Fruit fly (Drosophila melanogaster) whole organism, embryonic: ENCODE data around the gene Phyhd1.

Experiments used
- Awh ChIP-seq: fragments of 200-800 bp; sonication (Bioruptor generic); IDR thresholded peaks from 2 replicates; pipeline ENCODE4, ENCODE4 v1.3.6; 2022; ENCODE audit warnings: missing biosample characterization, missing genetic modification characterization
- CG10979 ChIP-seq: fragments of 200-800 bp; sonication (Bioruptor generic); optimal IDR thresholded peaks from 2 replicates; lab custom pipeline; 2018; ENCODE audit warnings: missing biosample characterization, mild to moderate bottlenecking, missing genetic modification characterization, moderate library complexity
- CG13287 ChIP-seq: fragments of 200-800 bp; sonication (Bioruptor generic); IDR thresholded peaks from 2 replicates; pipeline ENCODE4 v1.3.6; 2022; ENCODE audit warnings: missing biosample characterization, missing genetic modification characterization; ENCODE audit not compliant: partially characterized antibody
- CG13424 ChIP-seq: fragments of 200-800 bp; sonication (Bioruptor generic); optimal IDR thresholded peaks from 2 replicates; lab custom pipeline; 2019; ENCODE audit warnings: missing biosample characterization, mild to moderate bottlenecking, missing genetic modification characterization, moderate library complexity
- CG14667 ChIP-seq: fragments of 200-800 bp; sonication (Bioruptor generic); IDR thresholded peaks from 2 replicates; pipeline ENCODE4 v1.3.6; 2022; ENCODE audit warnings: missing biosample characterization, missing genetic modification characterization
- CG1529 ChIP-seq: fragments of 200-800 bp; sonication (Bioruptor generic); optimal IDR thresholded peaks from 3 replicates; lab custom pipeline; 2018; ENCODE audit warnings: missing biosample characterization, missing genetic modification characterization
- CG1602 ChIP-seq: fragments of 200-800 bp; sonication (Bioruptor generic); optimal IDR thresholded peaks from 3 replicates; lab custom pipeline; 2016; ENCODE audit warnings: missing biosample characterization, missing genetic modification characterization
- CG1647 ChIP-seq: fragments of 200-800 bp; sonication (Bioruptor generic); optimal IDR thresholded peaks from 3 replicates; lab custom pipeline; 2016; ENCODE audit warnings: missing biosample characterization, missing genetic modification characterization
- CG16813 ChIP-seq: fragments of 200-800 bp; sonication (Bioruptor generic); IDR thresholded peaks from 3 replicates; pipeline ENCODE4 v1.3.6; 2022; ENCODE audit warnings: missing biosample characterization, missing genetic modification characterization; ENCODE audit not compliant: partially characterized antibody
- CG2712 ChIP-seq: fragments of 200-800 bp; optimal IDR thresholded peaks from 3 replicates; lab custom pipeline; 2019; ENCODE audit warnings: missing biosample characterization, mild to moderate bottlenecking, missing genetic modification characterization, moderate library complexity
- CG31224 ChIP-seq: fragments of 200-800 bp; sonication (Bioruptor generic); IDR thresholded peaks from 2 replicates; pipeline ENCODE4 v1.3.6; 2022; ENCODE audit warnings: missing biosample characterization, missing genetic modification characterization
- CG31365 ChIP-seq: fragments of 200-800 bp; sonication (Bioruptor generic); optimal IDR thresholded peaks from 2 replicates; lab custom pipeline; 2018; ENCODE audit warnings: missing biosample characterization, mild to moderate bottlenecking, missing genetic modification characterization
- CG34376 ChIP-seq: fragments of 200-800 bp; sonication (Bioruptor generic); optimal IDR thresholded peaks from 2 replicates; lab custom pipeline; 2018; ENCODE audit warnings: missing biosample characterization, mild to moderate bottlenecking, missing genetic modification characterization
- CG3995 ChIP-seq: fragments of 200-800 bp; sonication (Bioruptor generic); optimal IDR thresholded peaks from 3 replicates; lab custom pipeline; 2016; ENCODE audit warnings: missing biosample characterization, missing genetic modification characterization
- CG4328 ChIP-seq: fragments of 200-800 bp; sonication (Bioruptor generic); optimal IDR thresholded peaks from 3 replicates; lab custom pipeline; 2017; ENCODE audit warnings: missing biosample characterization, missing genetic modification reagents, missing genetic modification characterization
- CG6654 ChIP-seq: fragments of 200-800 bp; sonication (Bioruptor generic); optimal IDR thresholded peaks from 2 replicates; lab custom pipeline; 2017; ENCODE audit warnings: missing biosample characterization, mild to moderate bottlenecking, missing genetic modification characterization
- CG7271 ChIP-seq: fragments of 200-800 bp; sonication (Bioruptor generic); optimal IDR thresholded peaks from 2 replicates; lab custom pipeline; 2018; ENCODE audit warnings: missing biosample characterization, mild to moderate bottlenecking, missing genetic modification characterization, moderate library complexity
- CG9797 ChIP-seq: fragments of 200-800 bp; sonication (Bioruptor generic); optimal IDR thresholded peaks from 3 replicates; lab custom pipeline; 2018; ENCODE audit warnings: missing biosample characterization, mild to moderate bottlenecking, missing genetic modification characterization
- CG9876 ChIP-seq: fragments of 200-800 bp; sonication (Bioruptor generic); optimal IDR thresholded peaks from 2 replicates; lab custom pipeline; 2016; ENCODE audit warnings: missing biosample characterization, missing genetic modification characterization
- D ChIP-seq, 2 experiments: fragments of 200-800 bp in 1 of 2; fragments of >200 bp in 1 of 2; sonication (Bioruptor generic) in 1 of 2; optimal IDR thresholded peaks; 2 replicates in 1 of 2; 3 replicates in 1 of 2; lab custom pipeline; 2017; ENCODE audit warnings: mild to moderate bottlenecking in 1 of 2, missing biosample characterization in 1 of 2, missing genetic modification characterization in 1 of 2, missing genetic modification reagents in 1 of 2
- Fer2 ChIP-seq: fragments of 200-800 bp; sonication (Bioruptor generic); optimal IDR thresholded peaks from 2 replicates; lab custom pipeline; 2018; ENCODE audit warnings: missing biosample characterization, mild to moderate bottlenecking, missing genetic modification characterization, moderate library complexity
- HLH3B ChIP-seq: fragments of 200-800 bp; sonication (Bioruptor generic); IDR thresholded peaks from 2 replicates; pipeline ENCODE4 v1.3.6; 2022; ENCODE audit warnings: missing biosample characterization, missing genetic modification characterization
- HLH54F ChIP-seq: fragments of 200-800 bp; sonication (Bioruptor generic); optimal IDR thresholded peaks from 3 replicates; lab custom pipeline; 2016; ENCODE audit warnings: missing biosample characterization, missing genetic modification characterization
- Hey ChIP-seq: fragments of 200-800 bp; sonication (Bioruptor generic); optimal IDR thresholded peaks from 3 replicates; lab custom pipeline; 2018; ENCODE audit warnings: missing biosample characterization, mild to moderate bottlenecking, missing genetic modification characterization
- Hmx ChIP-seq: fragments of 200-800 bp; sonication (Bioruptor generic); optimal IDR thresholded peaks from 2 replicates; lab custom pipeline; 2016; ENCODE audit warnings: missing biosample characterization, missing genetic modification characterization
- MBD-R2 ChIP-seq: fragments of 200-800 bp; sonication (Bioruptor generic); IDR thresholded peaks from 2 replicates; pipeline ENCODE4 v1.3.6; 2022; ENCODE audit warnings: missing biosample characterization, missing genetic modification characterization
- NFAT ChIP-seq: fragments of 200-800 bp; sonication (Bioruptor generic); IDR thresholded peaks from 2 replicates; pipeline ENCODE4 v1.3.6; 2022; ENCODE audit warnings: missing biosample characterization, missing genetic modification characterization
- Nf-YC ChIP-seq: fragments of 200-800 bp; optimal IDR thresholded peaks from 3 replicates; lab custom pipeline; 2019; ENCODE audit warnings: missing biosample characterization, mild to moderate bottlenecking, missing genetic modification characterization, moderate library complexity
- Poxn ChIP-seq: fragments of 200-800 bp; sonication (Bioruptor generic); IDR thresholded peaks from 2 replicates; pipeline ENCODE4 v1.3.6; 2022; ENCODE audit warnings: missing biosample characterization, missing genetic modification characterization
- Xrp1 ChIP-seq: fragments of 200-800 bp; sonication (Bioruptor generic); IDR thresholded peaks from 2 replicates; pipeline ENCODE4 v1.3.6; 2022; ENCODE audit warnings: missing biosample characterization, missing genetic modification characterization
- ab ChIP-seq: fragments of 200-800 bp; sonication (Bioruptor generic); optimal IDR thresholded peaks from 2 replicates; lab custom pipeline; 2016; ENCODE audit warnings: missing biosample characterization, missing genetic modification characterization
- abd-A ChIP-seq: fragments of 200-800 bp; sonication (Bioruptor generic); optimal IDR thresholded peaks from 3 replicates; lab custom pipeline; 2019; ENCODE audit warnings: missing biosample characterization, mild to moderate bottlenecking, missing genetic modification characterization, moderate library complexity
- cas ChIP-seq: fragments of 200-800 bp; sonication (Bioruptor generic); IDR thresholded peaks from 2 replicates; pipeline ENCODE4 v1.3.6; 2022; ENCODE audit warnings: missing biosample characterization, missing genetic modification characterization
- crp ChIP-seq, 2 experiments: fragments of 200-800 bp; sonication (Bioruptor generic); optimal IDR thresholded peaks; 2 replicates in 1 of 2; 3 replicates in 1 of 2; lab custom pipeline; 2017; ENCODE audit warnings: missing biosample characterization in 2 of 2, missing genetic modification characterization in 2 of 2, mild to moderate bottlenecking in 1 of 2, moderate library complexity in 1 of 2
- cwo ChIP-seq: fragments of 200-800 bp; sonication (Bioruptor generic); optimal IDR thresholded peaks from 3 replicates; lab custom pipeline; 2017; ENCODE audit warnings: missing biosample characterization, missing genetic modification characterization, mild to moderate bottlenecking, moderate library complexity, missing genetic modification reagents
- disco-r ChIP-seq: fragments of 200-800 bp; sonication (Bioruptor generic); optimal IDR thresholded peaks from 2 replicates; lab custom pipeline; 2016; ENCODE audit warnings: missing biosample characterization, missing genetic modification characterization
- dm ChIP-seq: fragments of 200-800 bp; sonication (Bioruptor generic); optimal IDR thresholded peaks from 3 replicates; lab custom pipeline; 2016; ENCODE audit warnings: missing biosample characterization, missing genetic modification characterization
- eyg ChIP-seq: fragments of 200-800 bp; sonication (Bioruptor generic); optimal IDR thresholded peaks from 3 replicates; lab custom pipeline; 2016; ENCODE audit warnings: missing biosample characterization, missing genetic modification characterization
- ftz-f1 ChIP-seq: fragments of 200-800 bp; sonication (Bioruptor generic); optimal IDR thresholded peaks from 2 replicates; lab custom pipeline; 2016; ENCODE audit warnings: missing biosample characterization, missing genetic modification characterization
- kni ChIP-seq: fragments of 200-800 bp; sonication (Bioruptor generic); optimal IDR thresholded peaks from 3 replicates; lab custom pipeline; 2017; ENCODE audit warnings: mild to moderate bottlenecking, missing biosample characterization, missing genetic modification reagents, missing genetic modification characterization
- luna ChIP-seq: fragments of 200-800 bp; sonication (Bioruptor generic); optimal IDR thresholded peaks from 2 replicates; lab custom pipeline; 2016; ENCODE audit warnings: missing biosample characterization, missing genetic modification characterization
- oc ChIP-seq: fragments of 200-800 bp; sonication (Bioruptor generic); optimal IDR thresholded peaks from 2 replicates; lab custom pipeline; 2018; ENCODE audit warnings: missing biosample characterization, mild to moderate bottlenecking, missing genetic modification characterization, moderate library complexity
- onecut ChIP-seq: fragments of 200-800 bp; sonication (Bioruptor generic); IDR thresholded peaks from 2 replicates; pipeline ENCODE4 v1.3.6; 2022; ENCODE audit warnings: missing biosample characterization, missing genetic modification characterization
- ranshi ChIP-seq: fragments of 200-800 bp; sonication (Bioruptor generic); IDR thresholded peaks from 2 replicates; pipeline ENCODE4 v1.3.6; 2022; ENCODE audit warnings: missing biosample characterization, missing genetic modification characterization
- ro ChIP-seq: fragments of 200-800 bp; sonication (Bioruptor generic); IDR thresholded peaks from 2 replicates; pipeline ENCODE4 v1.3.6; 2022; ENCODE audit warnings: missing biosample characterization, missing genetic modification characterization
- sens ChIP-seq: fragments of 200-800 bp; sonication (Bioruptor generic); peaks from one replicate; lab custom pipeline; 2016; ENCODE audit warnings: missing biosample characterization, missing genetic modification characterization
- sens-2 ChIP-seq: fragments of 200-800 bp; sonication (Bioruptor generic); IDR thresholded peaks from 2 replicates; pipeline ENCODE4 v1.3.6; 2022; ENCODE audit warnings: missing biosample characterization, missing genetic modification characterization
- tgo ChIP-seq: fragments of 200-800 bp; sonication (Bioruptor generic); IDR thresholded peaks from 3 replicates; pipeline ENCODE4 v1.3.6; 2022; ENCODE audit warnings: missing biosample characterization, missing genetic modification characterization
- tup ChIP-seq: fragments of 200-800 bp; sonication (Bioruptor generic); optimal IDR thresholded peaks from 2 replicates; lab custom pipeline; 2016; ENCODE audit warnings: missing biosample characterization, mild to moderate bottlenecking, missing genetic modification characterization, moderate library complexity
- zf30C ChIP-seq: fragments of 200-800 bp; sonication (Bioruptor generic); optimal IDR thresholded peaks from 3 replicates; lab custom pipeline; 2018; ENCODE audit warnings: missing biosample characterization, mild to moderate bottlenecking, missing genetic modification characterization

The Phyhd1 gene

dm6 chr3R:10659563-10659962 lies 21.2 kb downstream of the Phyhd1 start (continued):
- no peak for TF ChIP-seq zf30C (GFP tag; lab: Kevin White, UChicago)
- no peak for TF ChIP-seq ranshi
- peak; percentile 57 for TF ChIP-seq oc (tag; lab: Kevin White, UChicago)
- TF ChIP-seq CG3995 (GFP tag; lab: Kevin White, UChicago), result no peak
- TF ChIP-seq kni, result peak; percentile 84
- TF ChIP-seq abd-A (tag; lab: Kevin White, UChicago), result peak; percentile 78
- TF ChIP-seq onecut (GFP tag; lab: Robert Waterston, UW), result no peak
- no peak for TF ChIP-seq sens (GFP tag; lab: Kevin White, UChicago)
- no peak for TF ChIP-seq CG16813 (GFP tag; lab: Robert Waterston, UW)
- TF ChIP-seq HLH54F (GFP tag; lab: Kevin White, UChicago), result no peak
- no peak for TF ChIP-seq CG1602 (GFP tag; lab: Kevin White, UChicago)
- TF ChIP-seq cwo (GFP tag; lab: Kevin White, UChicago), result no peak
- no peak for TF ChIP-seq CG31365 (tag; lab: Kevin White, UChicago)
- TF ChIP-seq CG1647 (GFP tag; lab: Kevin White, UChicago), result no peak

dm6 chr3R:10658783-10659182 lies 21.9 kb downstream of the Phyhd1 start:
- TF ChIP-seq Nf-YC (tag; lab: Kevin White, UChicago), result no peak
- no peak for TF ChIP-seq Hey (tag; lab: Kevin White, UChicago)
- TF ChIP-seq CG9797, result no peak
- TF ChIP-seq tup (GFP tag; lab: Kevin White, UChicago), result no peak
- TF ChIP-seq luna, result no peak
- no peak for TF ChIP-seq CG34376 (GFP tag; lab: Kevin White, UChicago)
- no peak for TF ChIP-seq CG1529 (GFP tag; lab: Kevin White, UChicago)
- TF ChIP-seq Hmx (GFP tag; lab: Kevin White, UChicago), result no peak
- no peak for TF ChIP-seq disco-r (GFP tag; lab: Kevin White, UChicago)
- no peak for TF ChIP-seq eyg (GFP tag; lab: Kevin White, UChicago)
- TF ChIP-seq Awh (GFP tag; lab: Robert Waterston, UW), result no peak
- no peak for TF ChIP-seq CG9876 (GFP tag; lab: Kevin White, UChicago)
- peak; percentile 34 for TF ChIP-seq CG10979 (tag; lab: Kevin White, UChicago)
- 0 out of 2 replicates have a peak, but pooled peaks have one; percentile 24 for TF ChIP-seq Xrp1 (GFP tag; lab: Robert Waterston, UW)
- TF ChIP-seq CG31224, result no peak
- TF ChIP-seq ab, result no peak
- no peak for TF ChIP-seq CG4328 (GFP tag; lab: Kevin White, UChicago)
- TF ChIP-seq D (optimal IDR thresholded peaks at IDR 0.05; lab: Kevin White, UChicago), result no peak
- TF ChIP-seq D (GFP tag; optimal IDR thresholded peaks at IDR 0.05; lab: Kevin White, UChicago), result no peak
- peak; percentile 1 for TF ChIP-seq zf30C (GFP tag; lab: Kevin White, UChicago)
- TF ChIP-seq CG13287 (GFP tag; lab: Robert Waterston, UW), result no peak
- TF ChIP-seq MBD-R2 (GFP tag; lab: Robert Waterston, UW), result no peak
- no peak for TF ChIP-seq HLH3B (GFP tag; lab: Robert Waterston, UW)
- TF ChIP-seq crp (GFP tag; optimal IDR thresholded peaks at IDR 0.05; lab: Kevin White, UChicago), result no peak
- no peak for TF ChIP-seq CG14667 (GFP tag; lab: Robert Waterston, UW)
- TF ChIP-seq CG7271 (tag; lab: Kevin White, UChicago), result no peak
- peak; percentile 27 for TF ChIP-seq CG2712 (tag; lab: Kevin White, UChicago)
- no peak for TF ChIP-seq ftz-f1
- TF ChIP-seq CG6654 (GFP tag; lab: Kevin White, UChicago), result no peak
- TF ChIP-seq NFAT (GFP tag; lab: Robert Waterston, UW), result no peak
- no peak for TF ChIP-seq Fer2 (tag; lab: Kevin White, UChicago)
- no peak for TF ChIP-seq dm (GFP tag; lab: Kevin White, UChicago)
- TF ChIP-seq CG13424 (tag; lab: Kevin White, UChicago), result no peak
- no peak for TF ChIP-seq cas (GFP tag; lab: Robert Waterston, UW)
- no peak for TF ChIP-seq tgo (GFP tag; lab: Robert Waterston, UW)
- no peak for TF ChIP-seq sens-2 (GFP tag; lab: Robert Waterston, UW)
- TF ChIP-seq ro (GFP tag; lab: Robert Waterston, UW), result no peak
- TF ChIP-seq Poxn, result no peak
